Fruit fly (Drosophila melanogaster) whole organism, pupa: ENCODE data around the gene CG11109.

ENCODE experiments used
- CG12605 ChIP-seq: fragments of 200-800 bp; sonication (Bioruptor generic); IDR thresholded peaks from 2 replicates; pipeline ENCODE4 v1.3.6; 2022; ENCODE audit warnings: missing biosample characterization, missing genetic modification characterization
- CG14655 ChIP-seq: fragments of 200-800 bp; sonication (Bioruptor generic); optimal IDR thresholded peaks from 3 replicates; lab custom pipeline; 2017; ENCODE audit warnings: mild to moderate bottlenecking, missing biosample characterization, missing genetic modification reagents, missing genetic modification characterization
- CG8301 ChIP-seq: fragments of 200-800 bp; sonication (Bioruptor generic); optimal IDR thresholded peaks from 2 replicates; lab custom pipeline; 2018; ENCODE audit warnings: missing biosample characterization, mild to moderate bottlenecking, missing genetic modification characterization
- Snoo ChIP-seq: fragments of 200-800 bp; sonication (Bioruptor generic); optimal IDR thresholded peaks from 3 replicates; lab custom pipeline; 2017; ENCODE audit warnings: missing biosample characterization, mild to moderate bottlenecking, missing genetic modification characterization, inconsistent platforms

DNA sequence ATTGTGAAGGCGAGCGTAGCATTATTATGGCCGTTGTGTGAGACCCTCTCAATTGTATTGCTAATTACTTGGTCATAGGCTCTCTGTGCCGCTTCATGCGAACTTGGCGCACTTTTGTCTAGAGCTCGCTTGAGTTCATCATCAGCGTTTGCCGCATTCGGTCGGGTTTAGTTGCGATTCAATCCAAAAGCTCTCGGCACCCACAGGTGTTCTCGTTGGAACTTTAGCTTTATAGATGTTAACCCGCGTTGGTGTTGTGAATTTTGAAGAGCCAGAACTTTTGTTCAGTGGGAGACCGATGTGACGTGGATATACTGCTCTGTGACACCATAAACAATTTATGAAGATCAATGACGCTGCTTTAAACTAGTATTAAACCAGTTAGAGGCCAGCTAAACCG, 8.9 kb downstream of the CG11109 start, which contains the start of gene slif:
- TF ChIP-seq CG8301 (tag; lab: Kevin White, UChicago) (no peak), Snoo (tag; lab: Kevin White, UChicago) (no peak), CG12605 (no peak), CG14655 (GFP tag; lab: Kevin White, UChicago) (no peak)
